Worm (Caenorhabditis elegans): Measurements from ENCODE around the gene Y75B8A.23.

Gene Y75B8A.23

ce11 chrIII:12221452-12221851 is 29.0 kb upstream of the Y75B8A.23 start:
- TF ChIP-seq nhr-12 (tag; optimal IDR thresholded peaks at IDR 0.05), result no peak
- no peak for TF ChIP-seq mep-1 (tag; optimal IDR thresholded peaks at IDR 0.05)
- no peak for TF ChIP-seq zip-8 (tag; optimal IDR thresholded peaks at IDR 0.05)
- no peak for TF ChIP-seq ztf-11 (tag; optimal IDR thresholded peaks at IDR 0.05)
- TF ChIP-seq pha-4 (tag; optimal IDR thresholded peaks at IDR 0.05), result no peak
- TF ChIP-seq lin-13 (tag; optimal IDR thresholded peaks at IDR 0.05), result no peak
- no peak for TF ChIP-seq ces-1 (GFP tag; optimal IDR thresholded peaks at IDR 0.05)
- TF ChIP-seq M03D4.4 (tag; optimal IDR thresholded peaks at IDR 0.05), result no peak
- TF ChIP-seq elt-3 (tag; optimal IDR thresholded peaks at IDR 0.05), result no peak
- TF ChIP-seq snpc-4 (tag; optimal IDR thresholded peaks at IDR 0.05), result no peak
- no peak for TF ChIP-seq sem-2 (GFP tag; optimal IDR thresholded peaks at IDR 0.05)
- no peak for TF ChIP-seq flh-1 (GFP tag; optimal IDR thresholded peaks at IDR 0.05)
- TF ChIP-seq mls-2 (tag; optimal IDR thresholded peaks at IDR 0.05), result no peak
- no peak for TF ChIP-seq ceh-83 (GFP tag; optimal IDR thresholded peaks at IDR 0.05)

- TF ChIP-seq nhr-12 (tag; optimal IDR thresholded peaks at IDR 0.05) (no peak), lin-13 (tag; optimal IDR thresholded peaks at IDR 0.05) (no peak), sptf-1 (tag; optimal IDR thresholded peaks at IDR 0.05) (no peak), ham-2 (GFP tag; optimal IDR thresholded peaks at IDR 0.05) (no peak), mls-2 (tag; optimal IDR thresholded peaks at IDR 0.05) (no peak), ces-1 (GFP tag; optimal IDR thresholded peaks at IDR 0.05) (no peak), ztf-11 (tag; optimal IDR thresholded peaks at IDR 0.05) (no peak), lin-32 (GFP tag; optimal IDR thresholded peaks at IDR 0.05) (no peak), mep-1 (tag; optimal IDR thresholded peaks at IDR 0.05) (no peak), unc-120 (tag; optimal IDR thresholded peaks at IDR 0.05; ENCODE audit: poor library complexity, severe bottlenecking) (no peak), elt-3 (tag; optimal IDR thresholded peaks at IDR 0.05) (no peak), tbx-8 (GFP tag; optimal IDR thresholded peaks at IDR 0.05) (no peak), bed-3 (GFP tag; optimal IDR thresholded peaks at IDR 0.05) (no peak), ceh-83 (GFP tag; optimal IDR thresholded peaks at IDR 0.05) (no peak)
These were observed 27.3 kb upstream of the Y75B8A.23 start for ce11 chrIII:12223208-12223607.

ce11 chrIII:12225234-12225633 is 25.2 kb upstream of the Y75B8A.23 start, which contains the start of gene gmn-1:
gmn-1 (minus strand) TSS chrIII:12225331.
- TF ChIP-seq unc-62 (GFP tag; optimal IDR thresholded peaks at IDR 0.05) (no peak), blmp-1 (tag; optimal IDR thresholded peaks at IDR 0.05) (no peak), unc-120 (tag; optimal IDR thresholded peaks at IDR 0.05; ENCODE audit: poor library complexity, severe bottlenecking) (no peak), lin-32 (GFP tag; optimal IDR thresholded peaks at IDR 0.05) (no peak), zip-8 (tag; optimal IDR thresholded peaks at IDR 0.05) (no peak), mls-2 (tag; optimal IDR thresholded peaks at IDR 0.05) (no peak), snpc-4 (tag; optimal IDR thresholded peaks at IDR 0.05) (no peak), sem-2 (GFP tag; optimal IDR thresholded peaks at IDR 0.05) (no peak), ztf-11 (tag; optimal IDR thresholded peaks at IDR 0.05) (no peak), pha-4 (tag; optimal IDR thresholded peaks at IDR 0.05) (no peak)

- TF ChIP-seq nhr-2 (tag; optimal IDR thresholded peaks at IDR 0.05) (no peak), unc-120 (tag; optimal IDR thresholded peaks at IDR 0.05; ENCODE audit: poor library complexity, severe bottlenecking) (no peak), sem-2 (GFP tag; optimal IDR thresholded peaks at IDR 0.05) (no peak), ham-2 (GFP tag; optimal IDR thresholded peaks at IDR 0.05) (no peak), pha-4 (tag; optimal IDR thresholded peaks at IDR 0.05) (peak; percentile 53), snpc-4 (tag; optimal IDR thresholded peaks at IDR 0.05) (no peak), lsy-2 (tag; optimal IDR thresholded peaks at IDR 0.05) (peak; percentile 40), mep-1 (tag; optimal IDR thresholded peaks at IDR 0.05) (peak; percentile 75), nhr-237 (tag; optimal IDR thresholded peaks at IDR 0.05) (peak; percentile 6), cnd-1 (tag; optimal IDR thresholded peaks at IDR 0.05) (peak; percentile 24), lin-32 (GFP tag; optimal IDR thresholded peaks at IDR 0.05) (no peak), ceh-39 (tag; optimal IDR thresholded peaks at IDR 0.05) (peak; percentile 50), unc-39 (tag; optimal IDR thresholded peaks at IDR 0.05) (no peak), mab-5 (tag; optimal IDR thresholded peaks at IDR 0.05) (no peak), hlh-1 (tag; optimal IDR thresholded peaks at IDR 0.05) (peak; percentile 54), ztf-11 (tag; optimal IDR thresholded peaks at IDR 0.05) (no peak), tbx-8 (GFP tag; optimal IDR thresholded peaks at IDR 0.05) (no peak), lin-13 (tag; optimal IDR thresholded peaks at IDR 0.05) (peak; percentile 28), elt-3 (tag; optimal IDR thresholded peaks at IDR 0.05) (no peak), ces-1 (GFP tag; optimal IDR thresholded peaks at IDR 0.05) (peak; percentile 94)
These were observed 24.3 kb upstream of the Y75B8A.23 start, which contains the start of the genes Y75B8A.18 and Y75B8A.19 for ce11 chrIII:12226089-12226682. Y75B8A.18 (minus strand) TSS chrIII:12226230. Y75B8A.19 (plus strand) TSS chrIII:12226632.

- TF ChIP-seq lsy-2 (tag; optimal IDR thresholded peaks at IDR 0.05) (no peak), lin-13 (tag; optimal IDR thresholded peaks at IDR 0.05) (no peak), ces-1 (GFP tag; optimal IDR thresholded peaks at IDR 0.05) (no peak), lin-32 (GFP tag; optimal IDR thresholded peaks at IDR 0.05) (no peak), tbx-8 (GFP tag; optimal IDR thresholded peaks at IDR 0.05) (no peak), zip-8 (tag; optimal IDR thresholded peaks at IDR 0.05) (no peak)
These were observed 22.5 kb upstream of the Y75B8A.23 start for ce11 chrIII:12227935-12228334.
